Fruit fly (Drosophila melanogaster) whole organism, embryonic: Measurements from ENCODE around the gene EMC5.

Source experiments
- CG10366 ChIP-seq: fragments of 200-800 bp; sonication (Bioruptor generic); IDR thresholded peaks from 2 replicates; pipeline ENCODE4 v1.3.6; 2022; ENCODE audit warnings: missing biosample characterization, missing genetic modification characterization
- CG11723 ChIP-seq: fragments of 200-800 bp; sonication (Bioruptor generic); optimal IDR thresholded peaks from 2 replicates; lab custom pipeline; 2017; ENCODE audit warnings: missing biosample characterization, mild to moderate bottlenecking, missing genetic modification characterization
- CG1233 ChIP-seq: fragments of 200-800 bp; sonication (Bioruptor generic); optimal IDR thresholded peaks from 4 replicates; lab custom pipeline; 2018; ENCODE audit warnings: missing biosample characterization, mild to moderate bottlenecking, missing genetic modification characterization
- CG12391 ChIP-seq: fragments of 200-800 bp; sonication (Bioruptor generic); optimal IDR thresholded peaks from 3 replicates; lab custom pipeline; 2018; ENCODE audit warnings: missing biosample characterization, mild to moderate bottlenecking, missing genetic modification characterization, moderate library complexity
- CG13424 ChIP-seq: fragments of 200-800 bp; sonication (Bioruptor generic); optimal IDR thresholded peaks from 2 replicates; lab custom pipeline; 2019; ENCODE audit warnings: missing biosample characterization, mild to moderate bottlenecking, missing genetic modification characterization, moderate library complexity
- CG13775 ChIP-seq: fragments of 200-800 bp; sonication (Bioruptor generic); optimal IDR thresholded peaks from 3 replicates; lab custom pipeline; 2017; ENCODE audit warnings: missing biosample characterization, mild to moderate bottlenecking, missing genetic modification characterization
- CG15073 ChIP-seq: fragments of 200-800 bp; sonication (Bioruptor generic); optimal IDR thresholded peaks from 2 replicates; lab custom pipeline; 2016; ENCODE audit warnings: missing biosample characterization, missing genetic modification characterization
- CG15601 ChIP-seq: fragments of 200-800 bp; sonication (Bioruptor generic); optimal IDR thresholded peaks from 3 replicates; lab custom pipeline; 2019; ENCODE audit warnings: missing biosample characterization, mild to moderate bottlenecking, missing genetic modification characterization, moderate library complexity
- CG17359 ChIP-seq: fragments of 200-800 bp; sonication (Bioruptor generic); optimal IDR thresholded peaks from 3 replicates; lab custom pipeline; 2018; ENCODE audit warnings: missing biosample characterization, mild to moderate bottlenecking, missing genetic modification characterization, moderate library complexity
- CG17361 ChIP-seq: fragments of 200-800 bp; sonication (Bioruptor generic); IDR thresholded peaks from 3 replicates; pipeline ENCODE4 v1.3.6; 2022; ENCODE audit warnings: missing biosample characterization, missing genetic modification characterization
- CG17829 ChIP-seq: fragments of 200-800 bp; optimal IDR thresholded peaks from 2 replicates; lab custom pipeline; 2019; ENCODE audit warnings: missing biosample characterization, mild to moderate bottlenecking, missing genetic modification characterization, moderate library complexity
- CG18262 ChIP-seq: fragments of 200-800 bp; optimal IDR thresholded peaks from 3 replicates; lab custom pipeline; 2019; ENCODE audit warnings: missing biosample characterization, mild to moderate bottlenecking, missing genetic modification characterization, moderate library complexity
- CG2129 ChIP-seq: fragments of 200-800 bp; sonication (Bioruptor generic); IDR thresholded peaks from 2 replicates; pipeline ENCODE4 v1.3.6; 2022; ENCODE audit warnings: missing biosample characterization, missing genetic modification characterization; ENCODE audit not compliant: partially characterized antibody
- CG43689 ChIP-seq: fragments of 200-800 bp; sonication (Bioruptor generic); IDR thresholded peaks from 2 replicates; pipeline ENCODE4 v1.3.6; 2022; ENCODE audit warnings: missing biosample characterization, missing genetic modification characterization
- CG5180 ChIP-seq: fragments of 200-800 bp; sonication (Bioruptor generic); optimal IDR thresholded peaks from 3 replicates; lab custom pipeline; 2017; ENCODE audit warnings: missing biosample characterization, missing genetic modification characterization, mild to moderate bottlenecking, moderate library complexity, missing genetic modification reagents
- CG6654 ChIP-seq: fragments of 200-800 bp; sonication (Bioruptor generic); optimal IDR thresholded peaks from 2 replicates; lab custom pipeline; 2017; ENCODE audit warnings: missing biosample characterization, mild to moderate bottlenecking, missing genetic modification characterization
- CG6689 ChIP-seq: fragments of 200-800 bp; sonication (Bioruptor generic); IDR thresholded peaks from 2 replicates; pipeline ENCODE4 v1.3.6; 2022; ENCODE audit warnings: missing biosample characterization, missing genetic modification characterization
- CG7556 ChIP-seq: fragments of 200-800 bp; sonication (Bioruptor generic); optimal IDR thresholded peaks from 2 replicates; lab custom pipeline; 2017; ENCODE audit warnings: missing biosample characterization, mild to moderate bottlenecking, missing genetic modification characterization
- CG7839 ChIP-seq: fragments of 200-800 bp; sonication (Bioruptor generic); optimal IDR thresholded peaks from 3 replicates; lab custom pipeline; 2018; ENCODE audit warnings: missing biosample characterization, mild to moderate bottlenecking, missing genetic modification characterization, moderate library complexity
- CG7928 ChIP-seq: fragments of 200-800 bp; sonication (Bioruptor generic); optimal IDR thresholded peaks from 2 replicates; lab custom pipeline; 2017; ENCODE audit warnings: missing biosample characterization, mild to moderate bottlenecking, missing genetic modification characterization
- CG9727 ChIP-seq: fragments of 200-800 bp; sonication (Bioruptor generic); optimal IDR thresholded peaks from 3 replicates; lab custom pipeline; 2017; ENCODE audit warnings: missing biosample characterization, mild to moderate bottlenecking, missing genetic modification characterization
- CHES-1-like ChIP-seq: fragments of 200-800 bp; sonication (Bioruptor generic); optimal IDR thresholded peaks from 2 replicates; lab custom pipeline; 2016; ENCODE audit warnings: missing biosample characterization, missing genetic modification characterization
- Dad ChIP-seq: fragments of 200-800 bp; sonication (Bioruptor generic); optimal IDR thresholded peaks from 3 replicates; lab custom pipeline; 2016; ENCODE audit warnings: missing biosample characterization, missing genetic modification characterization
- E2f2 ChIP-seq: fragments of 200-800 bp; sonication (Bioruptor generic); IDR thresholded peaks from 2 replicates; pipeline ENCODE4 v1.3.6; 2022; ENCODE audit warnings: missing biosample characterization, missing genetic modification characterization
- Eip74EF ChIP-seq, 2 experiments: fragments of 200-800 bp in 1 of 2; fragments of >200 bp in 1 of 2; sonication (Bioruptor generic) in 1 of 2; optimal IDR thresholded peaks; 2 replicates each; lab custom pipeline; 2017 to 2019; ENCODE audit warnings: missing biosample characterization in 2 of 2, missing genetic modification characterization in 2 of 2, mild to moderate bottlenecking in 1 of 2, moderate library complexity in 1 of 2
- Elba2 ChIP-seq: fragments of 200-800 bp; sonication (Bioruptor generic); optimal IDR thresholded peaks from 3 replicates; lab custom pipeline; 2016; ENCODE audit warnings: missing biosample characterization, missing genetic modification characterization
- Fer1 ChIP-seq: fragments of 200-800 bp; sonication (Bioruptor generic); optimal IDR thresholded peaks from 2 replicates; lab custom pipeline; 2017; ENCODE audit warnings: missing biosample characterization, mild to moderate bottlenecking, missing genetic modification characterization
- Hey ChIP-seq: fragments of 200-800 bp; sonication (Bioruptor generic); optimal IDR thresholded peaks from 3 replicates; lab custom pipeline; 2018; ENCODE audit warnings: missing biosample characterization, mild to moderate bottlenecking, missing genetic modification characterization
- Hr51 ChIP-seq, 2 experiments: fragments of 200-800 bp; sonication (Bioruptor generic); optimal IDR thresholded peaks; 2 replicates in 1 of 2; 3 replicates in 1 of 2; lab custom pipeline; 2016 to 2018; ENCODE audit warnings: missing biosample characterization in 2 of 2, missing genetic modification characterization in 2 of 2, mild to moderate bottlenecking in 1 of 2, moderate library complexity in 1 of 2
- Hsf ChIP-seq: fragments of 200-800 bp; sonication (Bioruptor generic); optimal IDR thresholded peaks from 3 replicates; lab custom pipeline; 2016; ENCODE audit warnings: missing biosample characterization, missing genetic modification characterization
- MESR4 ChIP-seq: fragments of 200-800 bp; sonication (Bioruptor generic); optimal IDR thresholded peaks from 2 replicates; lab custom pipeline; 2018; ENCODE audit warnings: missing biosample characterization, mild to moderate bottlenecking, missing genetic modification characterization, moderate library complexity
- Med ChIP-seq: fragments of 200-800 bp; sonication (Bioruptor generic); peaks from one replicate; lab custom pipeline; 2016; ENCODE audit warnings: missing biosample characterization, missing genetic modification characterization, mild to moderate bottlenecking, inconsistent platforms, moderate library complexity
- Meics ChIP-seq: fragments of 200-800 bp; sonication (Bioruptor generic); optimal IDR thresholded peaks from 2 replicates; lab custom pipeline; 2017; ENCODE audit warnings: missing biosample characterization, mild to moderate bottlenecking, missing genetic modification characterization
- NfI ChIP-seq: fragments of 200-800 bp; sonication (Bioruptor generic); optimal IDR thresholded peaks from 3 replicates; lab custom pipeline; 2018; ENCODE audit warnings: missing biosample characterization, mild to moderate bottlenecking, missing genetic modification characterization, moderate library complexity
- Scr ChIP-seq: fragments of 200-800 bp; sonication (Bioruptor generic); IDR thresholded peaks from 2 replicates; pipeline ENCODE4 v1.3.6; 2022; ENCODE audit warnings: missing biosample characterization, missing genetic modification characterization; ENCODE audit not compliant: partially characterized antibody
- amos ChIP-seq: fragments of 200-800 bp; sonication (Bioruptor generic); IDR thresholded peaks from 2 replicates; pipeline ENCODE4 v1.3.6; 2022; ENCODE audit warnings: missing biosample characterization, missing genetic modification characterization; ENCODE audit not compliant: partially characterized antibody
- bcd ChIP-seq: fragments of 200-800 bp; sonication (Bioruptor generic); optimal IDR thresholded peaks from 2 replicates; lab custom pipeline; 2017; ENCODE audit warnings: missing biosample characterization, mild to moderate bottlenecking, missing genetic modification characterization
- cg ChIP-seq: fragments of 200-800 bp; sonication (Bioruptor generic); optimal IDR thresholded peaks from 3 replicates; lab custom pipeline; 2019; ENCODE audit warnings: missing biosample characterization, mild to moderate bottlenecking, missing genetic modification characterization, moderate library complexity
- cwo ChIP-seq: fragments of 200-800 bp; sonication (Bioruptor generic); optimal IDR thresholded peaks from 3 replicates; lab custom pipeline; 2017; ENCODE audit warnings: missing biosample characterization, missing genetic modification characterization, mild to moderate bottlenecking, moderate library complexity, missing genetic modification reagents
- dmrt11E ChIP-seq: fragments of 200-800 bp; sonication (Bioruptor generic); optimal IDR thresholded peaks from 3 replicates; lab custom pipeline; 2018; ENCODE audit warnings: missing biosample characterization, mild to moderate bottlenecking, missing genetic modification characterization, moderate library complexity
- ftz-f1 ChIP-seq: fragments of 200-800 bp; sonication (Bioruptor generic); optimal IDR thresholded peaks from 2 replicates; lab custom pipeline; 2016; ENCODE audit warnings: missing biosample characterization, missing genetic modification characterization
- ind ChIP-seq: fragments of 200-800 bp; sonication (Bioruptor generic); optimal IDR thresholded peaks from 3 replicates; lab custom pipeline; 2016; ENCODE audit warnings: missing biosample characterization, missing genetic modification characterization
- kay ChIP-seq: fragments of 200-800 bp; sonication (Bioruptor generic); optimal IDR thresholded peaks from 2 replicates; lab custom pipeline; 2016; ENCODE audit warnings: missing biosample characterization, missing genetic modification characterization
- ro ChIP-seq: fragments of 200-800 bp; sonication (Bioruptor generic); IDR thresholded peaks from 2 replicates; pipeline ENCODE4 v1.3.6; 2022; ENCODE audit warnings: missing biosample characterization, missing genetic modification characterization
- row ChIP-seq: fragments of 200-800 bp; sonication (Bioruptor generic); IDR thresholded peaks from 3 replicates; pipeline ENCODE4 v1.3.6; 2022; ENCODE audit warnings: missing biosample characterization, missing genetic modification characterization
- schlank ChIP-seq: fragments of 200-800 bp; sonication (Bioruptor generic); optimal IDR thresholded peaks from 2 replicates; lab custom pipeline; 2018; ENCODE audit warnings: missing biosample characterization, mild to moderate bottlenecking, missing genetic modification characterization
- scrt ChIP-seq: fragments of 200-800 bp; sonication (Bioruptor generic); optimal IDR thresholded peaks from 2 replicates; lab custom pipeline; 2018; ENCODE audit warnings: missing biosample characterization, mild to moderate bottlenecking, missing genetic modification characterization, moderate library complexity
- trem ChIP-seq: fragments of 200-800 bp; optimal IDR thresholded peaks from 3 replicates; lab custom pipeline; 2019; ENCODE audit warnings: missing biosample characterization, mild to moderate bottlenecking, missing genetic modification characterization, moderate library complexity
- zfh2 ChIP-seq: fragments of 200-800 bp; sonication (Bioruptor generic); optimal IDR thresholded peaks from 2 replicates; lab custom pipeline; 2016; ENCODE audit warnings: missing biosample characterization, missing genetic modification characterization

EMC5 gene

dm6 chr2L:19036105-19036714, 48.7 kb downstream of the EMC5 start (continued):
- TF ChIP-seq CG5180 (GFP tag; lab: Kevin White, UChicago) (no peak), Hr51 (GFP tag; optimal IDR thresholded peaks at IDR 0.05; lab: Kevin White, UChicago) (peak in 1 of 2 experiments; percentile 22), CG7839 (tag; lab: Kevin White, UChicago) (peak; percentile 25), schlank (no peak), CHES-1-like (no peak), CG15073 (GFP tag; lab: Kevin White, UChicago) (no peak), CG13424 (tag; lab: Kevin White, UChicago) (peak; percentile 11), CG6689 (GFP tag; lab: Robert Waterston, UW) (no peak), CG10366 (GFP tag; lab: Robert Waterston, UW) (no peak), CG11723 (GFP tag; lab: Kevin White, UChicago) (no peak), kay (GFP tag; lab: Kevin White, UChicago) (no peak), CG17359 (tag; lab: Kevin White, UChicago) (no peak), zfh2 (GFP tag; lab: Kevin White, UChicago) (no peak), row (peak; percentile 33; the same call in 1 of the 3 replicates), ftz-f1 (GFP tag; lab: Kevin White, UChicago) (peak; percentile 47), CG9727 (peak; percentile 22), dmrt11E (tag; lab: Kevin White, UChicago) (no peak), ro (GFP tag; lab: Robert Waterston, UW) (no peak), bcd (GFP tag; lab: Kevin White, UChicago) (peak; percentile 7), CG2129 (GFP tag; lab: Robert Waterston, UW) (no peak), CG1233 (GFP tag; lab: Kevin White, UChicago) (peak; percentile 1), cwo (GFP tag; lab: Kevin White, UChicago) (peak; percentile 14), Meics (GFP tag; lab: Kevin White, UChicago) (peak; percentile 41), CG13775 (GFP tag; lab: Kevin White, UChicago) (peak; percentile 20), scrt (GFP tag; lab: Kevin White, UChicago) (no peak), CG7556 (GFP tag; lab: Kevin White, UChicago) (peak; percentile 49), Dad (no peak), Hey (no peak), MESR4 (GFP tag; lab: Kevin White, UChicago) (no peak), Eip74EF (GFP tag; optimal IDR thresholded peaks at IDR 0.05; lab: Kevin White, UChicago) (peak in 1 of 2 experiments; percentile 1), CG6654 (GFP tag; lab: Kevin White, UChicago) (no peak), Elba2 (no peak), CG17361 (GFP tag; lab: Robert Waterston, UW) (0 out of 3 replicates have a peak, but pooled peaks have one; percentile 25), Med (GFP tag; lab: Kevin White, UChicago) (peak; percentile 48), Hsf (GFP tag; lab: Kevin White, UChicago) (no peak), CG12391 (peak; percentile 15), CG7928 (GFP tag; lab: Kevin White, UChicago) (no peak), NfI (GFP tag; lab: Kevin White, UChicago) (peak; percentile 3), CG15601 (tag; lab: Kevin White, UChicago) (no peak), E2f2 (no peak), Scr (GFP tag; lab: Robert Waterston, UW) (no peak), trem (tag; lab: Kevin White, UChicago) (no peak), CG17829 (tag; lab: Kevin White, UChicago) (no peak), CG18262 (tag; lab: Kevin White, UChicago) (peak; percentile 18), ind (GFP tag; lab: Kevin White, UChicago) (peak; percentile 13), Fer1 (GFP tag; lab: Kevin White, UChicago) (peak; percentile 10), amos (GFP tag; lab: Robert Waterston, UW) (no peak; the same call in 1 of the 2 replicates), CG43689 (GFP tag; lab: Robert Waterston, UW) (no peak), cg (GFP tag; lab: Kevin White, UChicago) (no peak)
